Fruit fly (Drosophila melanogaster) whole organism, embryonic: ENCODE data around the gene CG14252.

ENCODE experiments used
- Adf1 ChIP-seq: fragments of 200-800 bp; sonication (Bioruptor generic); IDR thresholded peaks from 2 replicates; pipeline ENCODE4 v1.3.6; 2022; ENCODE audit warnings: missing biosample characterization, missing genetic modification characterization
- Bgb ChIP-seq: fragments of 200-800 bp; sonication (Bioruptor generic); IDR thresholded peaks from 2 replicates; pipeline ENCODE4 v1.3.6; 2022; ENCODE audit warnings: missing biosample characterization, missing genetic modification characterization; ENCODE audit not compliant: partially characterized antibody
- CG10267 ChIP-seq: fragments of 200-800 bp; sonication (Bioruptor generic); optimal IDR thresholded peaks from 2 replicates; lab custom pipeline; 2018; ENCODE audit warnings: missing biosample characterization, mild to moderate bottlenecking, missing genetic modification characterization, moderate library complexity
- CG10979 ChIP-seq: fragments of 200-800 bp; sonication (Bioruptor generic); optimal IDR thresholded peaks from 2 replicates; lab custom pipeline; 2018; ENCODE audit warnings: missing biosample characterization, mild to moderate bottlenecking, missing genetic modification characterization, moderate library complexity
- CG11093 ChIP-seq: fragments of 200-800 bp; sonication (Bioruptor generic); IDR thresholded peaks from 3 replicates; pipeline ENCODE4 v1.3.6; 2022; ENCODE audit warnings: missing biosample characterization, missing genetic modification characterization
- CG12391 ChIP-seq: fragments of 200-800 bp; sonication (Bioruptor generic); optimal IDR thresholded peaks from 3 replicates; lab custom pipeline; 2018; ENCODE audit warnings: missing biosample characterization, mild to moderate bottlenecking, missing genetic modification characterization, moderate library complexity
- CG12659 ChIP-seq: fragments of 200-800 bp; sonication (Bioruptor generic); optimal IDR thresholded peaks from 3 replicates; lab custom pipeline; 2017; ENCODE audit warnings: mild to moderate bottlenecking, missing biosample characterization, missing genetic modification reagents, missing genetic modification characterization
- CG14014 ChIP-seq: fragments of 200-800 bp; sonication (Bioruptor generic); IDR thresholded peaks from 2 replicates; pipeline ENCODE4 v1.3.6; 2022; ENCODE audit warnings: missing biosample characterization, missing genetic modification characterization
- CG14710 ChIP-seq: fragments of 200-800 bp; sonication (Bioruptor generic); optimal IDR thresholded peaks from 3 replicates; lab custom pipeline; 2019; ENCODE audit warnings: missing biosample characterization, mild to moderate bottlenecking, missing genetic modification characterization, moderate library complexity
- CG1529 ChIP-seq: fragments of 200-800 bp; sonication (Bioruptor generic); optimal IDR thresholded peaks from 3 replicates; lab custom pipeline; 2018; ENCODE audit warnings: missing biosample characterization, missing genetic modification characterization
- CG17802 ChIP-seq: fragments of 200-800 bp; sonication (Bioruptor generic); optimal IDR thresholded peaks from 2 replicates; lab custom pipeline; 2018; ENCODE audit warnings: missing biosample characterization, mild to moderate bottlenecking, missing genetic modification characterization, moderate library complexity
- CG18599 ChIP-seq: fragments of 200-800 bp; sonication (Bioruptor generic); optimal IDR thresholded peaks from 3 replicates; lab custom pipeline; 2017; ENCODE audit warnings: missing biosample characterization, missing genetic modification characterization, mild to moderate bottlenecking, moderate library complexity, missing genetic modification reagents
- CG18619 ChIP-seq: fragments of 200-800 bp; sonication (Bioruptor generic); optimal IDR thresholded peaks from 3 replicates; lab custom pipeline; 2017; ENCODE audit warnings: missing biosample characterization, mild to moderate bottlenecking, missing genetic modification characterization
- CG31388 ChIP-seq: fragments of 200-800 bp; sonication (Bioruptor generic); optimal IDR thresholded peaks from 2 replicates; lab custom pipeline; 2016; ENCODE audit warnings: missing biosample characterization, missing genetic modification characterization
- CG32767 ChIP-seq: fragments of 200-800 bp; sonication (Bioruptor generic); IDR thresholded peaks from 2 replicates; pipeline ENCODE4 v1.3.6; 2022; ENCODE audit warnings: missing biosample characterization, missing genetic modification characterization
- CG32772 ChIP-seq: fragments of 200-800 bp; sonication (Bioruptor generic); IDR thresholded peaks from 2 replicates; pipeline ENCODE4 v1.3.6; 2022; ENCODE audit warnings: missing biosample characterization, missing genetic modification characterization
- CG4707 ChIP-seq: fragments of 200-800 bp; sonication (Bioruptor generic); optimal IDR thresholded peaks from 2 replicates; lab custom pipeline; 2018; ENCODE audit warnings: missing biosample characterization, mild to moderate bottlenecking, missing genetic modification characterization, moderate library complexity
- CG4820 ChIP-seq: fragments of 200-800 bp; sonication (Bioruptor generic); optimal IDR thresholded peaks from 3 replicates; lab custom pipeline; 2016; ENCODE audit warnings: missing biosample characterization, missing genetic modification characterization
- CG5245 ChIP-seq: fragments of 200-800 bp; sonication (Bioruptor generic); optimal IDR thresholded peaks from 3 replicates; lab custom pipeline; 2016; ENCODE audit warnings: missing biosample characterization, missing genetic modification characterization
- CG6854 ChIP-seq: fragments of 200-800 bp; sonication (Bioruptor generic); optimal IDR thresholded peaks from 3 replicates; lab custom pipeline; 2017; ENCODE audit warnings: missing biosample characterization, mild to moderate bottlenecking, missing genetic modification characterization
- CG7745 ChIP-seq: fragments of 200-800 bp; sonication (Bioruptor generic); optimal IDR thresholded peaks from 2 replicates; lab custom pipeline; 2018; ENCODE audit warnings: missing biosample characterization, mild to moderate bottlenecking, missing genetic modification characterization, moderate library complexity
- CG7987 ChIP-seq: fragments of 200-800 bp; sonication (Bioruptor generic); optimal IDR thresholded peaks from 2 replicates; lab custom pipeline; 2018; ENCODE audit warnings: missing biosample characterization, mild to moderate bottlenecking, missing genetic modification characterization, moderate library complexity
- Chrac-16 ChIP-seq: fragments of 200-800 bp; sonication (Bioruptor generic); optimal IDR thresholded peaks from 3 replicates; lab custom pipeline; 2016; ENCODE audit warnings: missing biosample characterization, missing genetic modification characterization
- CrebB ChIP-seq: fragments of 200-800 bp; sonication (Bioruptor generic); optimal IDR thresholded peaks from 3 replicates; lab custom pipeline; 2018; ENCODE audit warnings: missing biosample characterization, mild to moderate bottlenecking, missing genetic modification characterization
- Dbx ChIP-seq: fragments of 200-800 bp; sonication (Bioruptor generic); IDR thresholded peaks from 3 replicates; pipeline ENCODE4 v1.3.6; 2022; ENCODE audit warnings: missing biosample characterization, missing genetic modification characterization
- Drgx ChIP-seq: fragments of 200-800 bp; sonication (Bioruptor generic); IDR thresholded peaks from 2 replicates; pipeline ENCODE4 v1.3.6; 2022; ENCODE audit warnings: missing biosample characterization, missing genetic modification characterization
- Fer2 ChIP-seq: fragments of 200-800 bp; sonication (Bioruptor generic); optimal IDR thresholded peaks from 2 replicates; lab custom pipeline; 2018; ENCODE audit warnings: missing biosample characterization, mild to moderate bottlenecking, missing genetic modification characterization, moderate library complexity
- NFAT ChIP-seq: fragments of 200-800 bp; sonication (Bioruptor generic); IDR thresholded peaks from 2 replicates; pipeline ENCODE4 v1.3.6; 2022; ENCODE audit warnings: missing biosample characterization, missing genetic modification characterization
- Rx ChIP-seq: fragments of 200-800 bp; sonication (Bioruptor generic); IDR thresholded peaks from 2 replicates; pipeline ENCODE4 v1.3.6; 2022; ENCODE audit warnings: missing biosample characterization, missing genetic modification characterization
- Tbp ChIP-seq: fragments of >200 bp; optimal IDR thresholded peaks from 2 replicates; lab custom pipeline; 2018; ENCODE audit warnings: missing biosample characterization, missing genetic modification characterization
- abd-A ChIP-seq: fragments of 200-800 bp; sonication (Bioruptor generic); optimal IDR thresholded peaks from 3 replicates; lab custom pipeline; 2019; ENCODE audit warnings: missing biosample characterization, mild to moderate bottlenecking, missing genetic modification characterization, moderate library complexity
- bbx ChIP-seq: fragments of 200-800 bp; sonication (Bioruptor generic); IDR thresholded peaks from 2 replicates; pipeline ENCODE4 v1.3.6; 2022; ENCODE audit warnings: missing biosample characterization, missing genetic modification characterization; ENCODE audit not compliant: partially characterized antibody
- caup ChIP-seq: fragments of 200-800 bp; sonication (Bioruptor generic); optimal IDR thresholded peaks from 3 replicates; lab custom pipeline; 2017; ENCODE audit warnings: missing biosample characterization, mild to moderate bottlenecking, missing genetic modification characterization, moderate library complexity; ENCODE audit not compliant: severe bottlenecking
- chinmo ChIP-seq: fragments of 200-800 bp; sonication (Bioruptor generic); IDR thresholded peaks from 4 replicates; pipeline ENCODE4 v1.3.6; 2022; ENCODE audit warnings: missing biosample characterization, missing genetic modification characterization; ENCODE audit not compliant: partially characterized antibody
- emc ChIP-seq: fragments of 200-800 bp; sonication (Bioruptor generic); optimal IDR thresholded peaks from 2 replicates; lab custom pipeline; 2016; ENCODE audit warnings: missing biosample characterization, missing genetic modification characterization
- gce ChIP-seq: fragments of 200-800 bp; sonication (Bioruptor generic); IDR thresholded peaks from 3 replicates; pipeline ENCODE4 v1.3.6; 2022; ENCODE audit warnings: missing biosample characterization, missing genetic modification characterization
- gsb ChIP-seq: fragments of 200-800 bp; sonication (Bioruptor generic); IDR thresholded peaks from 2 replicates; pipeline ENCODE4 v1.3.6; 2022; ENCODE audit warnings: missing biosample characterization, missing genetic modification characterization
- ind ChIP-seq: fragments of 200-800 bp; sonication (Bioruptor generic); optimal IDR thresholded peaks from 3 replicates; lab custom pipeline; 2016; ENCODE audit warnings: missing biosample characterization, missing genetic modification characterization
- kah ChIP-seq: fragments of 200-800 bp; sonication (Bioruptor generic); optimal IDR thresholded peaks from 2 replicates; lab custom pipeline; 2018; ENCODE audit warnings: missing biosample characterization, mild to moderate bottlenecking, missing genetic modification characterization
- mam ChIP-seq: fragments of 200-800 bp; sonication (Bioruptor generic); optimal IDR thresholded peaks from 3 replicates; lab custom pipeline; 2016; ENCODE audit warnings: missing biosample characterization, missing genetic modification characterization
- nau ChIP-seq: fragments of 200-800 bp; sonication (Bioruptor generic); optimal IDR thresholded peaks from 3 replicates; lab custom pipeline; 2017; ENCODE audit warnings: missing biosample characterization, mild to moderate bottlenecking, missing genetic modification characterization, missing genetic modification reagents
- nerfin-1 ChIP-seq: fragments of 200-800 bp; sonication (Bioruptor generic); optimal IDR thresholded peaks from 3 replicates; lab custom pipeline; 2019; ENCODE audit warnings: missing biosample characterization, mild to moderate bottlenecking, missing genetic modification characterization, moderate library complexity
- odd ChIP-seq: fragments of 200-800 bp; sonication (Bioruptor generic); optimal IDR thresholded peaks from 2 replicates; lab custom pipeline; 2017; ENCODE audit warnings: missing biosample characterization, mild to moderate bottlenecking, missing genetic modification characterization
- otp ChIP-seq: fragments of 200-800 bp; sonication (Bioruptor generic); IDR thresholded peaks from 3 replicates; pipeline ENCODE4, ENCODE4 v1.3.6; 2022; ENCODE audit warnings: missing biosample characterization, missing genetic modification characterization
- pan ChIP-seq, 4 experiments: fragments of >200 bp in 3 of 4; fragments of 200-800 bp in 1 of 4; sonication (Bioruptor generic) in 1 of 4; optimal IDR thresholded peaks in 3 of 4; IDR thresholded peaks in 1 of 4; 2 replicates each; pipeline versions ENCODE4 v1.3.6 to Lab custom; 2017 to 2022; ENCODE audit warnings: missing biosample characterization in 2 of 4, missing genetic modification characterization in 2 of 4, mixed read lengths in 1 of 4
- phol ChIP-seq: fragments of 200-800 bp; sonication (Bioruptor generic); optimal IDR thresholded peaks from 3 replicates; lab custom pipeline; 2018; ENCODE audit warnings: missing biosample characterization, mild to moderate bottlenecking, missing genetic modification characterization, moderate library complexity
- pum ChIP-seq: fragments of 200-800 bp; sonication (Bioruptor generic); optimal IDR thresholded peaks from 2 replicates; lab custom pipeline; 2016; ENCODE audit warnings: missing biosample characterization, missing genetic modification characterization
- tio ChIP-seq: fragments of 200-800 bp; sonication (Bioruptor generic); optimal IDR thresholded peaks from 2 replicates; lab custom pipeline; 2017; ENCODE audit warnings: missing biosample characterization, missing genetic modification characterization, inconsistent platforms

Gene CG14252

dm6 chr3R:26960496-26960895 lies 15.2 kb downstream of the CG14252 start (continued):
- TF ChIP-seq otp (0 out of 3 replicates have a peak, but pooled peaks have one; percentile 37), Drgx (GFP tag; lab: Robert Waterston, UW) (0 out of 2 replicates have a peak, but pooled peaks have one; percentile 10), CG5245 (GFP tag; lab: Kevin White, UChicago) (no peak), nerfin-1 (peak; percentile 47), CG11093 (GFP tag; lab: Robert Waterston, UW) (0 out of 3 replicates have a peak, but pooled peaks have one; percentile 48), gce (GFP tag; lab: Robert Waterston, UW) (peak; percentile 72; the same call in 1 of the 3 replicates), Bgb (peak; percentile 37; the same call in 1 of the 2 replicates), CG18619 (GFP tag; lab: Kevin White, UChicago) (no peak), NFAT (GFP tag; lab: Robert Waterston, UW) (0 out of 2 replicates have a peak, but pooled peaks have one; percentile 28), abd-A (tag; lab: Kevin White, UChicago) (peak; percentile 66)

dm6 chr3R:26963747-26964174 lies 18.4 kb downstream of the CG14252 start:
- TF ChIP-seq CG4707: no peak
- TF ChIP-seq emc (GFP tag; lab: Kevin White, UChicago): peak; percentile 2
- TF ChIP-seq CG17802 (tag; lab: Kevin White, UChicago): peak; percentile 47
- peak; percentile 79 for TF ChIP-seq CG4820 (GFP tag; lab: Kevin White, UChicago)
- TF ChIP-seq CG7987 (GFP tag; lab: Kevin White, UChicago): peak; percentile 55
- peak; percentile 32; the same call in 1 of the 3 replicates for TF ChIP-seq Dbx (GFP tag; lab: Robert Waterston, UW)
- 0 out of 2 replicates have a peak, but pooled peaks have one; percentile 31 for TF ChIP-seq CG32772 (GFP tag; lab: Robert Waterston, UW)
- peak; percentile 68 for TF ChIP-seq mam (GFP tag; lab: Kevin White, UChicago)
- peak; percentile 9 for TF ChIP-seq CG12659
- peak; percentile 56 for TF ChIP-seq kah (GFP tag; lab: Kevin White, UChicago)
- peak; percentile 50 for TF ChIP-seq CG10979
- TF ChIP-seq CG14014: peak; percentile 45; the same call in 1 of the 2 replicates
- peak; percentile 2 for TF ChIP-seq Fer2 (tag; lab: Kevin White, UChicago)
- peak; percentile 14 for TF ChIP-seq CG1529 (GFP tag; lab: Kevin White, UChicago)
- no peak for TF ChIP-seq odd (GFP tag; lab: Kevin White, UChicago)
- TF ChIP-seq Rx: no peak
- peak; percentile 89 for TF ChIP-seq CG18599
- peak; percentile 32 for TF ChIP-seq CG12391
- TF ChIP-seq pan (optimal IDR thresholded peaks at IDR 0.05; lab: Kevin White, UChicago): no peak
- peak in 1 of 2 experiments; percentile 72 for TF ChIP-seq pan (GFP tag; optimal IDR thresholded peaks at IDR 0.05 in 1 of 2, IDR thresholded peaks at IDR 0.05 in 1 of 2)
- no peak for TF ChIP-seq gsb (GFP tag; lab: Robert Waterston, UW)
- peak; percentile 53 for TF ChIP-seq CG10267 (tag; lab: Kevin White, UChicago)
- peak; percentile 77 for TF ChIP-seq CG14710 (tag; lab: Kevin White, UChicago)
- peak; percentile 53 for TF ChIP-seq CG6854
- no peak for TF ChIP-seq bbx (GFP tag; lab: Robert Waterston, UW)
- TF ChIP-seq chinmo (GFP tag; lab: Robert Waterston, UW): no peak
- peak; percentile 6 for TF ChIP-seq Chrac-16 (GFP tag; lab: Kevin White, UChicago)
- no peak for TF ChIP-seq CrebB
- TF ChIP-seq tio: peak; percentile 45
- no peak for TF ChIP-seq Tbp (GFP tag; lab: Kevin White, UChicago)
- peak; percentile 80 for TF ChIP-seq ind
- peak; percentile 69 for TF ChIP-seq CG31388 (GFP tag; lab: Kevin White, UChicago)
- peak; percentile 81 for TF ChIP-seq phol (tag; lab: Kevin White, UChicago)
- no peak for TF ChIP-seq CG7745 (tag; lab: Kevin White, UChicago)
- peak; percentile 40 for TF ChIP-seq pum
- no peak for TF ChIP-seq Adf1 (GFP tag; lab: Robert Waterston, UW)
- TF ChIP-seq caup (GFP tag; lab: Kevin White, UChicago): peak; percentile 78
- no peak for TF ChIP-seq CG32767 (GFP tag; lab: Robert Waterston, UW)
- TF ChIP-seq nau (GFP tag; lab: Kevin White, UChicago): peak; percentile 53
